Worm (Caenorhabditis elegans) whole organism, late embryonic: Measurements from ENCODE around the gene K07B1.7.

Source experiments
- F13H6.1 ChIP-seq: sonication (generic microtip); optimal IDR thresholded peaks from 2 replicates; lab custom pipeline; 2016; ENCODE audit warnings: missing genetic modification characterization, missing compliant biosample characterization
- T23F11.4 ChIP-seq: fragments of 200-800 bp; sonication (Bioruptor generic); optimal IDR thresholded peaks from 2 replicates; lab custom pipeline; 2018; ENCODE audit warnings: mild to moderate bottlenecking, missing genetic modification characterization, missing compliant biosample characterization
- ama-1 ChIP-seq: fragments of 150-350 bp; optimal IDR thresholded peaks from 2 replicates; lab custom pipeline; 2014
- ceh-48 ChIP-seq: sonication (generic microtip); optimal IDR thresholded peaks from 2 replicates; lab custom pipeline; 2016; ENCODE audit warnings: missing genetic modification characterization, inconsistent platforms, missing compliant biosample characterization
- hlh-13 ChIP-seq: fragments of 200-800 bp; sonication (Bioruptor generic); optimal IDR thresholded peaks from 2 replicates; lab custom pipeline; 2018; ENCODE audit warnings: mild to moderate bottlenecking, missing genetic modification characterization, missing compliant biosample characterization
- nfya-1 ChIP-seq: sonication (generic microtip); optimal IDR thresholded peaks from 2 replicates; lab custom pipeline; 2017; ENCODE audit warnings: missing genetic modification characterization, mild to moderate bottlenecking, missing compliant biosample characterization, antibody characterized with exemption, moderate library complexity
- nhr-11 ChIP-seq: fragments of 150-350 bp; optimal IDR thresholded peaks from 2 replicates; lab custom pipeline; 2014; ENCODE audit warnings: missing biosample characterization, missing genetic modification characterization
- odd-2 ChIP-seq: sonication (generic microtip); optimal IDR thresholded peaks from 2 replicates; lab custom pipeline; 2017; ENCODE audit warnings: antibody characterized with exemption, mild to moderate bottlenecking, missing genetic modification characterization, missing compliant biosample characterization
- pat-9 ChIP-seq: fragments of 200-800 bp; sonication (Bioruptor generic); optimal IDR thresholded peaks from 2 replicates; lab custom pipeline; 2018; ENCODE audit warnings: mild to moderate bottlenecking, missing genetic modification characterization, moderate library complexity, missing compliant biosample characterization
- sdc-2 ChIP-seq: sonication (generic microtip); optimal IDR thresholded peaks from 2 replicates; lab custom pipeline; 2016; ENCODE audit warnings: missing genotype, missing genetic modification characterization, missing compliant biosample characterization
- sox-2 ChIP-seq: fragments of 200-800 bp; sonication (Bioruptor generic); IDR thresholded peaks from 2 replicates; pipeline ENCODE4 v1.3.6; 2022; ENCODE audit warnings: missing genetic modification reagents, missing genetic modification characterization, missing compliant biosample characterization
- tbx-2 ChIP-seq: sonication (generic microtip); optimal IDR thresholded peaks from 2 replicates; lab custom pipeline; 2016; ENCODE audit warnings: missing genetic modification characterization, missing compliant biosample characterization

DNA sequence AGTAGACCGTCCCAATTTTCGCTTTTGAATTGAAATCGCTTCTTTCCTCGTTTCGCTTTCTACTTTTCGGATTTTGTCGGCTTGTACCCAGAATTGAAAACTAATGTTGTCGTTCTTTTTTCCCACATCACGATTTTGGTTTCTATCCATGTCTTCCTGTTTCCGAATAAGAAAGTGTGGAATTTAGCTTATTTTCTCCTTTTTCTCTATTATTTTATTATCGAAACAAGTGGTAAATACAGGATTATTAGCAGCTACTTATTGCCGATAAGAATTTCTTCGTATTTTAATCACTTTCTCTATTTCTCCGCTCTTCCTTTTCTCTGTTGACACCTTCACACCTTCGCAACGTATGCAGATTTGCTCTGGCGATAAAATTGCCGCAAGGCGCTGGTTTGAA, 38.2 kb upstream of the K07B1.7 start:
- TF ChIP-seq sdc-2 (tag; lab: Kevin White, UChicago) (no peak), pat-9 (tag; lab: Kevin White, UChicago) (no peak), F13H6.1 (tag; lab: Kevin White, UChicago) (no peak), T23F11.4 (GFP tag; lab: Kevin White, UChicago) (no peak), sox-2 (no peak), tbx-2 (tag; lab: Kevin White, UChicago) (no peak), odd-2 (no peak), nfya-1 (tag; lab: Kevin White, UChicago) (no peak), ceh-48 (no peak), nhr-11 (tag; lab: Kevin White, UChicago) (no peak), ama-1 (no peak), hlh-13 (GFP tag; lab: Kevin White, UChicago) (no peak)
